Fruit fly (Drosophila melanogaster) whole organism, prepupa: ENCODE measurements around the gene mh.

ENCODE experiments used
- Blimp-1 ChIP-seq: fragments of 200-800 bp; sonication (Bioruptor generic); optimal IDR thresholded peaks from 3 replicates; lab custom pipeline; 2017; ENCODE audit warnings: missing biosample characterization, missing genetic modification characterization, mild to moderate bottlenecking, moderate library complexity, missing genetic modification reagents
- CG10669 ChIP-seq: fragments of 200-800 bp; sonication (Bioruptor generic); optimal IDR thresholded peaks from 3 replicates; lab custom pipeline; 2018; ENCODE audit warnings: missing biosample characterization, mild to moderate bottlenecking, missing genetic modification characterization, moderate library complexity
- CG11294 ChIP-seq: fragments of 200-800 bp; sonication (Bioruptor generic); IDR thresholded peaks from 2 replicates; pipeline ENCODE4 v1.3.6; 2022; ENCODE audit warnings: missing biosample characterization, missing genetic modification characterization
- CG11762 ChIP-seq: fragments of 200-800 bp; sonication (Bioruptor generic); optimal IDR thresholded peaks from 3 replicates; lab custom pipeline; 2016; ENCODE audit warnings: missing biosample characterization, missing genetic modification characterization; ENCODE audit not compliant: insufficient read depth
- CG15336 ChIP-seq: fragments of 200-800 bp; sonication (Bioruptor generic); IDR thresholded peaks from 2 replicates; pipeline ENCODE4 v1.3.6; 2022; ENCODE audit warnings: missing biosample characterization, missing genetic modification characterization
- CG1621 ChIP-seq: fragments of 200-800 bp; sonication (Bioruptor generic); optimal IDR thresholded peaks from 3 replicates; lab custom pipeline; 2018; ENCODE audit warnings: missing biosample characterization, mild to moderate bottlenecking, missing genetic modification characterization
- CG16779 ChIP-seq: fragments of 200-800 bp; sonication (Bioruptor generic); optimal IDR thresholded peaks from 3 replicates; lab custom pipeline; 2017; ENCODE audit warnings: missing biosample characterization, mild to moderate bottlenecking, missing genetic modification characterization
- CG3032 ChIP-seq: fragments of 200-800 bp; optimal IDR thresholded peaks from 2 replicates; lab custom pipeline; 2019; ENCODE audit warnings: missing biosample characterization, mild to moderate bottlenecking, missing genetic modification characterization, moderate library complexity
- CG31627 ChIP-seq: fragments of 200-800 bp; sonication (Bioruptor generic); optimal IDR thresholded peaks from 3 replicates; lab custom pipeline; 2016; ENCODE audit warnings: missing biosample characterization, missing genetic modification characterization
- CG32006 ChIP-seq: fragments of 200-800 bp; sonication (Bioruptor generic); optimal IDR thresholded peaks from 3 replicates; lab custom pipeline; 2017; ENCODE audit warnings: missing biosample characterization, mild to moderate bottlenecking, missing genetic modification characterization
- CG34406 ChIP-seq: fragments of 200-800 bp; sonication (Bioruptor generic); optimal IDR thresholded peaks from 3 replicates; lab custom pipeline; 2016; ENCODE audit warnings: missing biosample characterization, missing genetic modification characterization
- CG3919 ChIP-seq: fragments of 200-800 bp; sonication (Bioruptor generic); optimal IDR thresholded peaks from 3 replicates; lab custom pipeline; 2016; ENCODE audit warnings: missing biosample characterization, missing genetic modification characterization
- CG6163 ChIP-seq: fragments of 200-800 bp; sonication (Bioruptor generic); IDR thresholded peaks from 3 replicates; pipeline ENCODE4 v1.3.6; 2022; ENCODE audit warnings: missing biosample characterization, missing genetic modification characterization
- CG6276 ChIP-seq: fragments of 200-800 bp; sonication (Bioruptor generic); optimal IDR thresholded peaks from 2 replicates; lab custom pipeline; 2017; ENCODE audit warnings: missing biosample characterization, mild to moderate bottlenecking, missing genetic modification characterization
- CG6792 ChIP-seq: fragments of 200-800 bp; sonication (Bioruptor generic); optimal IDR thresholded peaks from 3 replicates; lab custom pipeline; 2016; ENCODE audit warnings: missing biosample characterization, missing genetic modification characterization
- CG6808 ChIP-seq: fragments of 200-800 bp; sonication (Bioruptor generic); optimal IDR thresholded peaks from 3 replicates; lab custom pipeline; 2017; ENCODE audit warnings: missing biosample characterization, missing genetic modification characterization, mild to moderate bottlenecking, moderate library complexity, missing genetic modification reagents
- CG6854 ChIP-seq: fragments of 200-800 bp; sonication (Bioruptor generic); optimal IDR thresholded peaks from 2 replicates; lab custom pipeline; 2017; ENCODE audit warnings: missing biosample characterization, mild to moderate bottlenecking, missing genetic modification characterization
- CG7368 ChIP-seq: fragments of 200-800 bp; sonication (Bioruptor generic); optimal IDR thresholded peaks from 3 replicates; lab custom pipeline; 2016; ENCODE audit warnings: missing biosample characterization, missing genetic modification characterization
- CG8119 ChIP-seq: fragments of 200-800 bp; sonication (Bioruptor generic); IDR thresholded peaks from 3 replicates; pipeline ENCODE4 v1.3.6; 2022; ENCODE audit warnings: missing biosample characterization, missing genetic modification characterization
- CG8319 ChIP-seq: fragments of 200-800 bp; sonication (Bioruptor generic); optimal IDR thresholded peaks from 3 replicates; lab custom pipeline; 2016; ENCODE audit warnings: missing biosample characterization, missing genetic modification characterization
- CG8632 ChIP-seq: fragments of 200-800 bp; sonication (Bioruptor generic); optimal IDR thresholded peaks from 3 replicates; lab custom pipeline; 2016; ENCODE audit warnings: missing biosample characterization, missing genetic modification characterization
- CG9139 ChIP-seq: fragments of 200-800 bp; sonication (Bioruptor generic); optimal IDR thresholded peaks from 3 replicates; lab custom pipeline; 2017; ENCODE audit warnings: missing biosample characterization, mild to moderate bottlenecking, missing genetic modification characterization
- Eip75B ChIP-seq: fragments of 200-800 bp; sonication (Bioruptor generic); optimal IDR thresholded peaks from 3 replicates; lab custom pipeline; 2016; ENCODE audit warnings: missing biosample characterization, missing genetic modification characterization
- Eip78C ChIP-seq: fragments of 200-800 bp; sonication (Bioruptor generic); peaks from one replicate; lab custom pipeline; 2016; ENCODE audit warnings: missing biosample characterization, missing genetic modification characterization
- Eip93F ChIP-seq: fragments of 200-800 bp; sonication (Bioruptor generic); optimal IDR thresholded peaks from 2 replicates; lab custom pipeline; 2016; ENCODE audit warnings: missing biosample characterization, mild to moderate bottlenecking, missing genetic modification characterization
- Ets21C ChIP-seq: fragments of 200-800 bp; sonication (Bioruptor generic); optimal IDR thresholded peaks from 3 replicates; lab custom pipeline; 2016; ENCODE audit warnings: missing biosample characterization, missing genetic modification characterization
- Ets96B ChIP-seq: fragments of 200-800 bp; optimal IDR thresholded peaks from 2 replicates; lab custom pipeline; 2019; ENCODE audit warnings: missing biosample characterization, mild to moderate bottlenecking, missing genetic modification characterization, moderate library complexity
- Hr38 ChIP-seq: sonication (Bioruptor generic); optimal IDR thresholded peaks from 2 replicates; lab custom pipeline; 2016; ENCODE audit warnings: missing biosample characterization, missing genetic modification characterization
- Hr39 ChIP-seq: fragments of 200-800 bp; sonication (Bioruptor generic); optimal IDR thresholded peaks from 2 replicates; lab custom pipeline; 2016; ENCODE audit warnings: missing biosample characterization, missing genetic modification characterization
- Lpt ChIP-seq: fragments of 200-800 bp; sonication (Bioruptor generic); optimal IDR thresholded peaks from 3 replicates; lab custom pipeline; 2016; ENCODE audit warnings: missing biosample characterization, missing genetic modification characterization
- Met ChIP-seq: fragments of 200-800 bp; sonication (Bioruptor generic); optimal IDR thresholded peaks from 3 replicates; lab custom pipeline; 2016; ENCODE audit warnings: missing biosample characterization, missing genetic modification characterization
- OdsH ChIP-seq: fragments of 200-800 bp; sonication (Bioruptor generic); optimal IDR thresholded peaks from 3 replicates; lab custom pipeline; 2016; ENCODE audit warnings: missing biosample characterization, missing genetic modification characterization
- Smox ChIP-seq: fragments of 200-800 bp; sonication (Bioruptor generic); optimal IDR thresholded peaks from 3 replicates; lab custom pipeline; 2016; ENCODE audit warnings: missing biosample characterization, missing genetic modification characterization
- Sox102F ChIP-seq: fragments of 200-800 bp; sonication (Bioruptor generic); optimal IDR thresholded peaks from 2 replicates; lab custom pipeline; 2016; ENCODE audit warnings: missing biosample characterization, mild to moderate bottlenecking, missing genetic modification characterization
- Sox14 ChIP-seq: fragments of 200-800 bp; sonication (Bioruptor generic); optimal IDR thresholded peaks from 3 replicates; lab custom pipeline; 2016; ENCODE audit warnings: missing biosample characterization, missing genetic modification characterization
- Sox15 ChIP-seq: fragments of 200-800 bp; sonication (Bioruptor generic); optimal IDR thresholded peaks from 3 replicates; lab custom pipeline; 2016; ENCODE audit warnings: missing biosample characterization, missing genetic modification characterization
- achi ChIP-seq: fragments of 200-800 bp; sonication (Bioruptor generic); optimal IDR thresholded peaks from 3 replicates; lab custom pipeline; 2016; ENCODE audit warnings: missing biosample characterization, missing genetic modification characterization
- acj6 ChIP-seq: fragments of 200-800 bp; sonication (Bioruptor generic); optimal IDR thresholded peaks from 3 replicates; lab custom pipeline; 2016; ENCODE audit warnings: missing biosample characterization, missing genetic modification characterization
- cyc ChIP-seq: fragments of 200-800 bp; sonication (Bioruptor generic); optimal IDR thresholded peaks from 3 replicates; lab custom pipeline; 2016; ENCODE audit warnings: missing biosample characterization, missing genetic modification characterization
- dac ChIP-seq: fragments of 200-800 bp; sonication (Bioruptor generic); optimal IDR thresholded peaks from 2 replicates; lab custom pipeline; 2017; ENCODE audit warnings: missing biosample characterization, mild to moderate bottlenecking, missing genetic modification characterization
- dsx ChIP-seq: fragments of 200-800 bp; optimal IDR thresholded peaks from 3 replicates; lab custom pipeline; 2019; ENCODE audit warnings: missing biosample characterization, mild to moderate bottlenecking, missing genetic modification characterization, moderate library complexity; ENCODE audit not compliant: poor library complexity, severe bottlenecking
- eg ChIP-seq: fragments of 200-800 bp; sonication (Bioruptor generic); IDR thresholded peaks from 3 replicates; pipeline ENCODE4 v1.3.6; 2022; ENCODE audit warnings: missing biosample characterization, missing genetic modification characterization
- esn ChIP-seq: fragments of 200-800 bp; sonication (Bioruptor generic); optimal IDR thresholded peaks from 2 replicates; lab custom pipeline; 2016; ENCODE audit warnings: missing biosample characterization, mild to moderate bottlenecking, missing genetic modification characterization, moderate library complexity
- fd59A ChIP-seq: fragments of 200-800 bp; sonication (Bioruptor generic); optimal IDR thresholded peaks from 2 replicates; lab custom pipeline; 2017; ENCODE audit warnings: missing biosample characterization, mild to moderate bottlenecking, missing genetic modification characterization, missing genetic modification reagents
- fd85E ChIP-seq: fragments of 200-800 bp; sonication (Bioruptor generic); optimal IDR thresholded peaks from 3 replicates; lab custom pipeline; 2016; ENCODE audit warnings: missing biosample characterization, missing genetic modification characterization
- lz ChIP-seq: fragments of 200-800 bp; sonication (Bioruptor generic); optimal IDR thresholded peaks from 3 replicates; lab custom pipeline; 2016; ENCODE audit warnings: missing biosample characterization, missing genetic modification characterization
- net ChIP-seq: fragments of 200-800 bp; sonication (Bioruptor generic); optimal IDR thresholded peaks from 3 replicates; lab custom pipeline; 2016; ENCODE audit warnings: missing biosample characterization, missing genetic modification characterization
- pdm3 ChIP-seq: fragments of 200-800 bp; sonication (Bioruptor generic); optimal IDR thresholded peaks from 3 replicates; lab custom pipeline; 2016; ENCODE audit warnings: missing biosample characterization, missing genetic modification characterization
- salr ChIP-seq, 2 experiments: fragments of 200-800 bp; sonication (Bioruptor generic); optimal IDR thresholded peaks; 3 replicates each; lab custom pipeline; 2016 to 2018; ENCODE audit warnings: missing biosample characterization in 2 of 2, missing genetic modification characterization in 2 of 2, mild to moderate bottlenecking in 1 of 2
- spab ChIP-seq: fragments of 200-800 bp; sonication (Bioruptor generic); optimal IDR thresholded peaks from 2 replicates; lab custom pipeline; 2017; ENCODE audit warnings: missing biosample characterization, mild to moderate bottlenecking, missing genetic modification characterization, missing genetic modification reagents
- svp ChIP-seq: fragments of 200-800 bp; sonication (Bioruptor generic); peaks from one replicate; lab custom pipeline; 2016; ENCODE audit warnings: missing biosample characterization, missing genetic modification characterization
- topi ChIP-seq: fragments of 200-800 bp; sonication (Bioruptor generic); optimal IDR thresholded peaks from 3 replicates; lab custom pipeline; 2016; ENCODE audit warnings: missing biosample characterization, missing genetic modification characterization
- vri ChIP-seq: fragments of 200-800 bp; sonication (Bioruptor generic); optimal IDR thresholded peaks from 3 replicates; lab custom pipeline; 2016; ENCODE audit warnings: missing biosample characterization, mild to moderate bottlenecking, missing genetic modification characterization

mh gene

dm6 chrX:15511399-15511798 is 36.2 kb upstream of the mh start:
- no peak for TF ChIP-seq net (GFP tag; lab: Kevin White, UChicago)
- TF ChIP-seq CG6808 (GFP tag; lab: Kevin White, UChicago): no peak
- TF ChIP-seq achi (GFP tag; lab: Kevin White, UChicago): no peak
- TF ChIP-seq CG9139: no peak
- TF ChIP-seq CG11294: no peak
- TF ChIP-seq Lpt (GFP tag; lab: Kevin White, UChicago): no peak
- TF ChIP-seq pdm3 (GFP tag; lab: Kevin White, UChicago): peak; percentile 48
- TF ChIP-seq Hr39: peak; percentile 42
- peak; percentile 58 for TF ChIP-seq topi (GFP tag; lab: Kevin White, UChicago)
- TF ChIP-seq Eip75B (GFP tag; lab: Kevin White, UChicago): no peak
- TF ChIP-seq CG6163 (GFP tag; lab: Robert Waterston, UW): no peak
- TF ChIP-seq lz (GFP tag; lab: Kevin White, UChicago): peak; percentile 60
- peak; percentile 41 for TF ChIP-seq CG34406 (GFP tag; lab: Kevin White, UChicago)
- no peak for TF ChIP-seq Hr38 (GFP tag; lab: Kevin White, UChicago)
- TF ChIP-seq Sox14 (GFP tag; lab: Kevin White, UChicago): peak; percentile 11
- peak; percentile 32 for TF ChIP-seq Sox102F (GFP tag; lab: Kevin White, UChicago)
- TF ChIP-seq CG31627 (GFP tag; lab: Kevin White, UChicago): peak; percentile 42
- no peak for TF ChIP-seq CG3919 (GFP tag; lab: Kevin White, UChicago)
- TF ChIP-seq eg (GFP tag; lab: Robert Waterston, UW): 0 out of 3 replicates have a peak, but pooled peaks have one; percentile 44
- TF ChIP-seq CG6854: no peak
- TF ChIP-seq dsx (GFP tag; lab: Kevin White, UChicago): no peak
- no peak for TF ChIP-seq CG1621
- no peak for TF ChIP-seq Sox15 (GFP tag; lab: Kevin White, UChicago)
- no peak for TF ChIP-seq fd85E (GFP tag; lab: Kevin White, UChicago)
- TF ChIP-seq acj6: peak; percentile 26
- TF ChIP-seq cyc (GFP tag; lab: Kevin White, UChicago): peak; percentile 38
- TF ChIP-seq CG15336 (GFP tag; lab: Robert Waterston, UW): 0 out of 2 replicates have a peak, but pooled peaks have one; percentile 15
- no peak for TF ChIP-seq dac (GFP tag; lab: Kevin White, UChicago)
- TF ChIP-seq CG6792 (GFP tag; lab: Kevin White, UChicago): peak; percentile 32
- no peak for TF ChIP-seq Eip93F (GFP tag; lab: Kevin White, UChicago)
- no peak for TF ChIP-seq CG3032 (tag; lab: Kevin White, UChicago)
- peak; percentile 82 for TF ChIP-seq svp
- no peak for TF ChIP-seq CG8319 (GFP tag; lab: Kevin White, UChicago)
- peak; percentile 68 for TF ChIP-seq Eip78C (GFP tag; lab: Kevin White, UChicago)
- peak; percentile 43; the same call in 1 of the 3 replicates for TF ChIP-seq CG8119 (GFP tag; lab: Robert Waterston, UW)
- TF ChIP-seq fd59A (GFP tag; lab: Kevin White, UChicago): no peak
- TF ChIP-seq Blimp-1 (GFP tag; lab: Kevin White, UChicago): no peak
- TF ChIP-seq vri (GFP tag; lab: Kevin White, UChicago): peak; percentile 20
- TF ChIP-seq spab (GFP tag; lab: Kevin White, UChicago): no peak
- TF ChIP-seq CG32006 (GFP tag; lab: Kevin White, UChicago): no peak
- no peak for TF ChIP-seq CG10669
- TF ChIP-seq salr (GFP tag; optimal IDR thresholded peaks at IDR 0.05; lab: Kevin White, UChicago): no peak
- no peak for TF ChIP-seq CG6276 (GFP tag; lab: Kevin White, UChicago)
- TF ChIP-seq Met: peak; percentile 60
- peak; percentile 30 for TF ChIP-seq CG8632 (GFP tag; lab: Kevin White, UChicago)
- TF ChIP-seq CG16779 (tag; lab: Kevin White, UChicago): no peak
- TF ChIP-seq OdsH (GFP tag; lab: Kevin White, UChicago): peak; percentile 29
- no peak for TF ChIP-seq CG11762 (GFP tag; lab: Kevin White, UChicago)
- peak; percentile 29 for TF ChIP-seq Ets21C
- TF ChIP-seq Smox: peak; percentile 55
- TF ChIP-seq esn (GFP tag; lab: Kevin White, UChicago): peak; percentile 70
- TF ChIP-seq Ets96B (tag; lab: Kevin White, UChicago): no peak
- TF ChIP-seq CG7368: no peak
